Fruit fly (Drosophila melanogaster) whole organism, embryonic: ENCODE results near the gene Nse1.
A peak's percentile ranks its signal among the peaks of the same experiment; 100 is the strongest.

Experiments
- ATbp ChIP-seq: fragments of 200-800 bp; sonication (Bioruptor generic); optimal IDR thresholded peaks from 2 replicates; lab custom pipeline; 2017; ENCODE audit warnings: missing biosample characterization, mild to moderate bottlenecking, missing genetic modification characterization, missing genetic modification reagents
- Asciz ChIP-seq: fragments of 200-800 bp; sonication (Bioruptor generic); optimal IDR thresholded peaks from 2 replicates; lab custom pipeline; 2017; ENCODE audit warnings: missing biosample characterization, mild to moderate bottlenecking, missing genetic modification characterization, missing genetic modification reagents
- CG10431 ChIP-seq: fragments of 200-800 bp; sonication (Bioruptor generic); optimal IDR thresholded peaks from 3 replicates; lab custom pipeline; 2018; ENCODE audit warnings: missing biosample characterization, mild to moderate bottlenecking, missing genetic modification characterization
- CG11093 ChIP-seq: fragments of 200-800 bp; sonication (Bioruptor generic); IDR thresholded peaks from 3 replicates; pipeline ENCODE4 v1.3.6; 2022; ENCODE audit warnings: missing biosample characterization, missing genetic modification characterization
- CG11398 ChIP-seq: fragments of 200-800 bp; sonication (Bioruptor generic); optimal IDR thresholded peaks from 2 replicates; lab custom pipeline; 2016; ENCODE audit warnings: missing biosample characterization, missing genetic modification characterization
- CG11504 ChIP-seq: fragments of 200-800 bp; sonication (Bioruptor generic); optimal IDR thresholded peaks from 3 replicates; lab custom pipeline; 2019; ENCODE audit warnings: missing biosample characterization, mild to moderate bottlenecking, missing genetic modification characterization, moderate library complexity
- CG11695 ChIP-seq: fragments of 200-800 bp; sonication (Bioruptor generic); IDR thresholded peaks from 3 replicates; pipeline ENCODE4 v1.3.6; 2022; ENCODE audit warnings: missing biosample characterization, missing genetic modification characterization
- CG12104 ChIP-seq: fragments of 200-800 bp; sonication (Bioruptor generic); optimal IDR thresholded peaks from 3 replicates; lab custom pipeline; 2016; ENCODE audit warnings: missing biosample characterization, missing genetic modification characterization
- CG14667 ChIP-seq: fragments of 200-800 bp; sonication (Bioruptor generic); IDR thresholded peaks from 2 replicates; pipeline ENCODE4 v1.3.6; 2022; ENCODE audit warnings: missing biosample characterization, missing genetic modification characterization
- CG15601 ChIP-seq: fragments of 200-800 bp; sonication (Bioruptor generic); optimal IDR thresholded peaks from 3 replicates; lab custom pipeline; 2019; ENCODE audit warnings: missing biosample characterization, mild to moderate bottlenecking, missing genetic modification characterization, moderate library complexity
- CG16815 ChIP-seq: fragments of 200-800 bp; sonication (Bioruptor generic); optimal IDR thresholded peaks from 3 replicates; lab custom pipeline; 2017; ENCODE audit warnings: missing biosample characterization, mild to moderate bottlenecking, missing genetic modification characterization
- CG17802 ChIP-seq: fragments of 200-800 bp; sonication (Bioruptor generic); optimal IDR thresholded peaks from 2 replicates; lab custom pipeline; 2018; ENCODE audit warnings: missing biosample characterization, mild to moderate bottlenecking, missing genetic modification characterization, moderate library complexity
- CG18011 ChIP-seq: fragments of 200-800 bp; sonication (Bioruptor generic); optimal IDR thresholded peaks from 2 replicates; lab custom pipeline; 2017; ENCODE audit warnings: missing biosample characterization, missing genetic modification characterization, mild to moderate bottlenecking, moderate library complexity, missing genotype
- CG2129 ChIP-seq: fragments of 200-800 bp; sonication (Bioruptor generic); IDR thresholded peaks from 2 replicates; pipeline ENCODE4 v1.3.6; 2022; ENCODE audit warnings: missing biosample characterization, missing genetic modification characterization; ENCODE audit not compliant: partially characterized antibody
- CG2199 ChIP-seq: fragments of 200-800 bp; sonication (Bioruptor generic); IDR thresholded peaks from 3 replicates; pipeline ENCODE4 v1.3.6; 2022; ENCODE audit warnings: missing biosample characterization, missing genetic modification characterization
- CG30403 ChIP-seq: fragments of 200-800 bp; sonication (Bioruptor generic); optimal IDR thresholded peaks from 3 replicates; lab custom pipeline; 2016; ENCODE audit warnings: missing biosample characterization, missing genetic modification characterization
- CG3281 ChIP-seq: fragments of 200-800 bp; sonication (Bioruptor generic); optimal IDR thresholded peaks from 3 replicates; lab custom pipeline; 2017; ENCODE audit warnings: missing biosample characterization, mild to moderate bottlenecking, missing genetic modification characterization
- CG34224 ChIP-seq: fragments of 200-800 bp; sonication (Bioruptor generic); IDR thresholded peaks from 3 replicates; pipeline ENCODE4 v1.3.6; 2022; ENCODE audit warnings: missing biosample characterization, missing genetic modification characterization; ENCODE audit not compliant: partially characterized antibody
- CG34376 ChIP-seq: fragments of 200-800 bp; sonication (Bioruptor generic); optimal IDR thresholded peaks from 2 replicates; lab custom pipeline; 2018; ENCODE audit warnings: missing biosample characterization, mild to moderate bottlenecking, missing genetic modification characterization
- CG42726 ChIP-seq: fragments of 200-800 bp; sonication (Bioruptor generic); IDR thresholded peaks from 2 replicates; pipeline ENCODE4 v1.3.6; 2022; ENCODE audit warnings: missing biosample characterization, missing genetic modification characterization; ENCODE audit not compliant: partially characterized antibody
- CG43689 ChIP-seq: fragments of 200-800 bp; sonication (Bioruptor generic); IDR thresholded peaks from 2 replicates; pipeline ENCODE4 v1.3.6; 2022; ENCODE audit warnings: missing biosample characterization, missing genetic modification characterization
- CG4617 ChIP-seq: fragments of 200-800 bp; sonication (Bioruptor generic); optimal IDR thresholded peaks from 3 replicates; lab custom pipeline; 2016; ENCODE audit warnings: missing biosample characterization, missing genetic modification characterization, borderline replicate concordance
- CG7786 ChIP-seq: fragments of 200-800 bp; sonication (Bioruptor generic); optimal IDR thresholded peaks from 2 replicates; lab custom pipeline; 2016; ENCODE audit warnings: missing biosample characterization, missing genetic modification characterization
- CG7963 ChIP-seq: fragments of 200-800 bp; sonication (Bioruptor generic); IDR thresholded peaks from 3 replicates; pipeline ENCODE4 v1.3.6; 2022; ENCODE audit warnings: missing biosample characterization, missing genetic modification characterization; ENCODE audit not compliant: partially characterized antibody
- CG9817 ChIP-seq: fragments of 200-800 bp; sonication (Bioruptor generic); optimal IDR thresholded peaks from 2 replicates; lab custom pipeline; 2018; ENCODE audit warnings: missing biosample characterization, mild to moderate bottlenecking, missing genetic modification characterization, moderate library complexity
- D19B ChIP-seq: fragments of 200-800 bp; sonication (Bioruptor generic); optimal IDR thresholded peaks from 2 replicates; lab custom pipeline; 2017; ENCODE audit warnings: missing biosample characterization, mild to moderate bottlenecking, missing genetic modification characterization
- Hand ChIP-seq: fragments of 200-800 bp; sonication (Bioruptor generic); optimal IDR thresholded peaks from 2 replicates; lab custom pipeline; 2017; ENCODE audit warnings: mild to moderate bottlenecking, missing biosample characterization, missing genetic modification reagents, missing genetic modification characterization
- HmgZ ChIP-seq: fragments of 200-800 bp; sonication (Bioruptor generic); optimal IDR thresholded peaks from 2 replicates; lab custom pipeline; 2018; ENCODE audit warnings: missing biosample characterization, mild to moderate bottlenecking, missing genetic modification characterization
- MESR4 ChIP-seq: fragments of 200-800 bp; sonication (Bioruptor generic); optimal IDR thresholded peaks from 2 replicates; lab custom pipeline; 2018; ENCODE audit warnings: missing biosample characterization, mild to moderate bottlenecking, missing genetic modification characterization, moderate library complexity
- Nf-YA ChIP-seq: fragments of 200-800 bp; sonication (Bioruptor generic); IDR thresholded peaks from 2 replicates; pipeline ENCODE4 v1.3.6; 2022; ENCODE audit warnings: missing biosample characterization, missing genetic modification characterization
- Trl ChIP-seq, 3 experiments: fragments of >200 bp in 2 of 3; fragments of 200-800 bp in 1 of 3; sonication (Bioruptor generic) in 1 of 3; optimal IDR thresholded peaks; 2 replicates in 1 of 3; 3 replicates in 2 of 3; lab custom pipeline; 2016 to 2017; ENCODE audit warnings: missing biosample characterization in 1 of 3, missing genetic modification characterization in 1 of 3
- Usf ChIP-seq: fragments of 200-800 bp; sonication (Bioruptor generic); optimal IDR thresholded peaks from 2 replicates; lab custom pipeline; 2017; ENCODE audit warnings: missing genotype, missing biosample characterization, missing genetic modification characterization
- Vsx1 ChIP-seq: fragments of 200-800 bp; sonication (Bioruptor generic); optimal IDR thresholded peaks from 2 replicates; lab custom pipeline; 2017; ENCODE audit warnings: missing biosample characterization, mild to moderate bottlenecking, missing genetic modification characterization, missing genetic modification reagents
- br ChIP-seq: fragments of >200 bp; optimal IDR thresholded peaks from 2 replicates; lab custom pipeline; 2017
- chinmo ChIP-seq: fragments of 200-800 bp; sonication (Bioruptor generic); IDR thresholded peaks from 4 replicates; pipeline ENCODE4 v1.3.6; 2022; ENCODE audit warnings: missing biosample characterization, missing genetic modification characterization; ENCODE audit not compliant: partially characterized antibody
- ci ChIP-seq: fragments of 200-800 bp; sonication (Bioruptor generic); IDR thresholded peaks from 3 replicates; pipeline ENCODE4 v1.3.6; 2022; ENCODE audit warnings: missing biosample characterization, missing genetic modification characterization
- dm ChIP-seq: fragments of 200-800 bp; sonication (Bioruptor generic); optimal IDR thresholded peaks from 3 replicates; lab custom pipeline; 2016; ENCODE audit warnings: missing biosample characterization, missing genetic modification characterization
- grn ChIP-seq: fragments of 200-800 bp; sonication (Bioruptor generic); optimal IDR thresholded peaks from 3 replicates; lab custom pipeline; 2017; ENCODE audit warnings: missing biosample characterization, missing genetic modification characterization
- gro ChIP-seq: fragments of 200-800 bp; sonication (Bioruptor generic); optimal IDR thresholded peaks from 2 replicates; lab custom pipeline; 2016; ENCODE audit warnings: missing biosample characterization, missing genetic modification characterization
- hbn ChIP-seq: fragments of 200-800 bp; sonication (Bioruptor generic); IDR thresholded peaks from 2 replicates; pipeline ENCODE4 v1.3.6; 2022; ENCODE audit warnings: missing biosample characterization, missing genetic modification characterization; ENCODE audit not compliant: partially characterized antibody
- lov ChIP-seq, 2 experiments: fragments of 200-800 bp in 1 of 2; fragments of >200 bp in 1 of 2; sonication (Bioruptor generic) in 1 of 2; IDR thresholded peaks in 1 of 2; optimal IDR thresholded peaks in 1 of 2; 2 replicates in 1 of 2; 3 replicates in 1 of 2; pipeline versions ENCODE4 v1.3.6 to Lab custom; 2017 to 2022; ENCODE audit warnings: missing biosample characterization in 1 of 2, missing genetic modification characterization in 1 of 2
- luna ChIP-seq: fragments of 200-800 bp; sonication (Bioruptor generic); optimal IDR thresholded peaks from 2 replicates; lab custom pipeline; 2016; ENCODE audit warnings: missing biosample characterization, missing genetic modification characterization
- mirr ChIP-seq: fragments of 200-800 bp; sonication (Bioruptor generic); optimal IDR thresholded peaks from 3 replicates; lab custom pipeline; 2018; ENCODE audit warnings: missing biosample characterization, mild to moderate bottlenecking, missing genetic modification characterization
- ranshi ChIP-seq: fragments of 200-800 bp; sonication (Bioruptor generic); IDR thresholded peaks from 2 replicates; pipeline ENCODE4 v1.3.6; 2022; ENCODE audit warnings: missing biosample characterization, missing genetic modification characterization
- rib ChIP-seq: fragments of 200-800 bp; sonication (Bioruptor generic); IDR thresholded peaks from 2 replicates; pipeline ENCODE4 v1.3.6; 2022; ENCODE audit warnings: missing biosample characterization, missing genetic modification characterization
- salm ChIP-seq: fragments of 200-800 bp; sonication (Bioruptor generic); optimal IDR thresholded peaks from 2 replicates; lab custom pipeline; 2018; ENCODE audit warnings: missing biosample characterization, mild to moderate bottlenecking, missing genetic modification characterization
- yki ChIP-seq: fragments of >200 bp; optimal IDR thresholded peaks from 3 replicates; lab custom pipeline; 2018
- zfh1 ChIP-seq: fragments of 200-800 bp; sonication (Bioruptor generic); IDR thresholded peaks from 3 replicates; pipeline ENCODE4 v1.3.6; 2022; ENCODE audit warnings: missing biosample characterization, missing genetic modification characterization

Nse1 gene

DNA sequence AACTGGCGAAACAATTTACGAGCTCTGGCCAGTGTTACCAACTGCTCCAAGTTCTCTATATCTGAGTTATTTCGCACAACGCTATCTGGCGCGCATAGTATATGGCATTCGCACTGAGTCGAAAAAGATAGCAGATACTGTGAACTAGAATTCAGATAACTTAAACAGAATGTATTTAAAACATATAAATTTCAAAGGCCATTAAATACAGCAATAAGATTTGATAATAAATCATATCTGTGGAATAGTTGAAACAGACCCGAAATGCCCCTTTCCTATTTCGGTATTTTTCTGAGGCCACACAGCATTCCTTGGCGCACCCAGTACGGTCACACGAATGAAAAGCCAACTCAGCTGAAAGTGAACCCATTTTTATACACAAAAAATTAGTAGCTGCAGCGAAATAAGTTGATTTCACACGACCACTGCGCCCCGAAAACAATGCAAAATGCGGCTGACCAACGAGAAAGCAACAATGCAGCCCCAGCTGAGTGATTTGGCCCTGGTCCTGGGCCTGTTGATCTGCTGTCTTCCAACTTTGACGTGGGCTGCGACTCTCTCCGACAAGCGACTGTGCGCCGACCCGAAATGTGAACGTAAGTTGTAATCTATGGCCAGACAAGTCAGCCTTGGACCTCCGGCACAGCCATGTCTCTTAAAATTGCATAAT lies 28.2 kb downstream of the Nse1 start, which contains the start of the genes CG31635 and Tango1 (continued):
- TF ChIP-seq D19B = no peak
- TF ChIP-seq Trl (optimal IDR thresholded peaks at IDR 0.05; lab: Kevin White, UChicago) = no peak
- TF ChIP-seq Trl (GFP tag; optimal IDR thresholded peaks at IDR 0.05; lab: Kevin White, UChicago) = no peak
- TF ChIP-seq CG9817 (tag; lab: Kevin White, UChicago) = no peak
- TF ChIP-seq CG14667 (GFP tag; lab: Robert Waterston, UW) = no peak
- TF ChIP-seq CG2199 (GFP tag; lab: Robert Waterston, UW) = no peak
- TF ChIP-seq lov (optimal IDR thresholded peaks at IDR 0.05; lab: Kevin White, UChicago) = no peak
- TF ChIP-seq lov (GFP tag; IDR thresholded peaks at IDR 0.05; lab: Robert Waterston, UW) = no peak
- no peak for TF ChIP-seq CG7963 (GFP tag; lab: Robert Waterston, UW)
- peak; percentile 30 for TF ChIP-seq CG30403
- TF ChIP-seq ATbp (GFP tag; lab: Kevin White, UChicago) = no peak
- no peak for TF ChIP-seq hbn
- TF ChIP-seq br (lab: Kevin White, UChicago) = no peak
- no peak for TF ChIP-seq Usf
- TF ChIP-seq CG17802 (tag; lab: Kevin White, UChicago) = peak; percentile 82
- TF ChIP-seq CG15601 (tag; lab: Kevin White, UChicago) = peak; percentile 18

- TF ChIP-seq CG11504 (tag; lab: Kevin White, UChicago) (peak; percentile 96), CG11398 (GFP tag; lab: Kevin White, UChicago) (peak; percentile 75), MESR4 (GFP tag; lab: Kevin White, UChicago) (peak; percentile 3), gro (GFP tag; lab: Kevin White, UChicago) (peak; percentile 92), grn (peak; percentile 79), CG10431 (GFP tag; lab: Kevin White, UChicago) (peak; percentile 80), CG11695 (GFP tag; lab: Robert Waterston, UW) (peak; percentile 96), CG42726 (GFP tag; lab: Robert Waterston, UW) (no peak), luna (GFP tag; lab: Kevin White, UChicago) (peak; percentile 67), Hand (peak; percentile 92), Vsx1 (peak; percentile 76), CG43689 (GFP tag; lab: Robert Waterston, UW) (peak; percentile 84), ranshi (GFP tag; lab: Robert Waterston, UW) (peak; percentile 92), yki (lab: Kevin White, UChicago) (no peak), Nf-YA (GFP tag; lab: Robert Waterston, UW) (peak; percentile 65), CG2129 (GFP tag; lab: Robert Waterston, UW) (no peak), CG34224 (no peak), mirr (GFP tag; lab: Kevin White, UChicago) (peak; percentile 87), Asciz (GFP tag; lab: Kevin White, UChicago) (peak; percentile 94), CG34376 (GFP tag; lab: Kevin White, UChicago) (peak; percentile 95), CG18011 (GFP tag; lab: Kevin White, UChicago) (peak; percentile 89), ci (GFP tag; lab: Robert Waterston, UW) (peak; percentile 89), dm (GFP tag; lab: Kevin White, UChicago) (peak; percentile 88), HmgZ (peak; percentile 98), CG11093 (GFP tag; lab: Robert Waterston, UW) (peak; percentile 80), rib (GFP tag; lab: Robert Waterston, UW) (peak; percentile 90), CG12104 (GFP tag; lab: Kevin White, UChicago) (peak; percentile 97), CG3281 (GFP tag; lab: Kevin White, UChicago) (peak; percentile 97), CG7786 (GFP tag; lab: Kevin White, UChicago) (peak; percentile 93), CG16815 (GFP tag; lab: Kevin White, UChicago) (peak; percentile 92), CG4617 (GFP tag; lab: Kevin White, UChicago) (peak; percentile 87), chinmo (GFP tag; lab: Robert Waterston, UW) (no peak), salm (tag; lab: Kevin White, UChicago) (peak; percentile 88), zfh1 (GFP tag; lab: Robert Waterston, UW) (peak; percentile 90), CG14667 (GFP tag; lab: Robert Waterston, UW) (peak; percentile 85)
These were observed 29.2 kb downstream of the Nse1 start for dm6 chr2L:6648163-6648628.
